Fruit fly (Drosophila melanogaster): ENCODE data around the gene Ras64B.

The Ras64B gene

dm6 chr3L:4108072-4108843, 30.6 kb upstream of the Ras64B start, which contains the start of gene Ack (continued):
- TF ChIP-seq CG32767 (GFP tag; IDR thresholded peaks at IDR 0.05), result 0 out of 2 replicates have a peak, but pooled peaks have one; percentile 34
- TF ChIP-seq tgo (GFP tag; IDR thresholded peaks at IDR 0.05), result no peak
- TF ChIP-seq Atf6 (GFP tag; IDR thresholded peaks at IDR 0.05), result no peak
- no peak for TF ChIP-seq Poxn (GFP tag; IDR thresholded peaks at IDR 0.05)
- TF ChIP-seq Hmx (GFP tag; optimal IDR thresholded peaks at IDR 0.05), result no peak
- no peak for TF ChIP-seq en (GFP tag; optimal IDR thresholded peaks at IDR 0.05)
- no peak for TF ChIP-seq Sox102F (GFP tag; optimal IDR thresholded peaks at IDR 0.05)
- no peak for TF ChIP-seq CG3838 (GFP tag; optimal IDR thresholded peaks at IDR 0.05)
- no peak for TF ChIP-seq CG10959 (GFP tag; IDR thresholded peaks at IDR 0.05)
- TF ChIP-seq dati (GFP tag; IDR thresholded peaks at IDR 0.05), result no peak
- TF ChIP-seq CG15269 (tag; optimal IDR thresholded peaks at IDR 0.05), result no peak
- TF ChIP-seq CkIIα-i1 (GFP tag; IDR thresholded peaks at IDR 0.05), result no peak
- TF ChIP-seq Ssrp (tag; optimal IDR thresholded peaks at IDR 0.05), result no peak
- TF ChIP-seq wdn (GFP tag; IDR thresholded peaks at IDR 0.05), result no peak
- no peak for TF ChIP-seq pita (GFP tag; optimal IDR thresholded peaks at IDR 0.05)
- peak; percentile 50; the same call in 1 of the 2 replicates for TF ChIP-seq MBD-R2 (GFP tag; IDR thresholded peaks at IDR 0.05)
- TF ChIP-seq CG7372 (GFP tag; IDR thresholded peaks at IDR 0.05), result no peak
- TF ChIP-seq Pdp1 (GFP tag; optimal IDR thresholded peaks at IDR 0.05), result no peak
- TF ChIP-seq CG10321 (GFP tag; IDR thresholded peaks at IDR 0.05), result no peak
- peak; percentile 40; the same call in 1 of the 3 replicates for TF ChIP-seq sr (GFP tag; IDR thresholded peaks at IDR 0.05)
- no peak for TF ChIP-seq CG11456 (GFP tag; IDR thresholded peaks at IDR 0.05)
- TF ChIP-seq ham (GFP tag; IDR thresholded peaks at IDR 0.05), result no peak
- TF ChIP-seq CG34376 (GFP tag; optimal IDR thresholded peaks at IDR 0.05), result peak; percentile 11
- no peak for TF ChIP-seq hth (optimal IDR thresholded peaks at IDR 0.05)
- no peak for TF ChIP-seq CG9876 (GFP tag; optimal IDR thresholded peaks at IDR 0.05)
- TF ChIP-seq CG17912 (GFP tag; optimal IDR thresholded peaks at IDR 0.05), result no peak
- no peak for TF ChIP-seq CG14050 (GFP tag; IDR thresholded peaks at IDR 0.05)
- TF ChIP-seq fd96Cb (tag; optimal IDR thresholded peaks at IDR 0.05), result no peak
- no peak for TF ChIP-seq CG3407 (GFP tag; optimal IDR thresholded peaks at IDR 0.05)
- TF ChIP-seq D (optimal IDR thresholded peaks at IDR 0.05), result peak; percentile 58
- TF ChIP-seq D (GFP tag; optimal IDR thresholded peaks at IDR 0.05), result no peak
- TF ChIP-seq stwl (tag; optimal IDR thresholded peaks at IDR 0.05), result peak; percentile 35
- no peak for TF ChIP-seq insv (GFP tag; optimal IDR thresholded peaks at IDR 0.05)
- peak; percentile 78 for TF ChIP-seq Dref (GFP tag; IDR thresholded peaks at IDR 0.05)
- TF ChIP-seq CG3281 (GFP tag; optimal IDR thresholded peaks at IDR 0.05), result no peak
- TF ChIP-seq Antp (GFP tag; optimal IDR thresholded peaks at IDR 0.05), result no peak
- peak; percentile 42 for TF ChIP-seq CG1603 (tag; optimal IDR thresholded peaks at IDR 0.05)
- TF ChIP-seq CG6689 (GFP tag; IDR thresholded peaks at IDR 0.05), result no peak
- no peak for TF ChIP-seq pros (GFP tag; optimal IDR thresholded peaks at IDR 0.05)
- TF ChIP-seq MTF-1 (GFP tag; optimal IDR thresholded peaks at IDR 0.05; ENCODE audit: borderline replicate concordance), result no peak
- 0 out of 3 replicates have a peak, but pooled peaks have one; percentile 21 for TF ChIP-seq CG11695 (GFP tag; IDR thresholded peaks at IDR 0.05)
- TF ChIP-seq ems (GFP tag; optimal IDR thresholded peaks at IDR 0.05), result no peak
- no peak for TF ChIP-seq CG7987 (GFP tag; optimal IDR thresholded peaks at IDR 0.05)
- no peak for TF ChIP-seq CG17361 (GFP tag; IDR thresholded peaks at IDR 0.05)
- no peak for TF ChIP-seq CG10431 (GFP tag; optimal IDR thresholded peaks at IDR 0.05)
- no peak for TF ChIP-seq Aef1 (GFP tag; IDR thresholded peaks at IDR 0.05)
- peak; percentile 78 for TF ChIP-seq inv (GFP tag; IDR thresholded peaks at IDR 0.05; ENCODE audit: partially characterized antibody)
- no peak for TF ChIP-seq dmrt99B (tag; optimal IDR thresholded peaks at IDR 0.05)
- TF ChIP-seq CG18599 (GFP tag; optimal IDR thresholded peaks at IDR 0.05), result no peak
- TF ChIP-seq CG10543 (GFP tag; optimal IDR thresholded peaks at IDR 0.05), result no peak

Measured in whole organism, embryonic.